Fruit fly (Drosophila melanogaster) whole organism, embryonic: ENCODE results near the gene Pvr.
A peak's percentile ranks its signal among the peaks of the same experiment; 100 is the strongest.

Source experiments
- CG10543 ChIP-seq: fragments of 200-800 bp; sonication (Bioruptor generic); optimal IDR thresholded peaks from 3 replicates; lab custom pipeline; 2017; ENCODE audit warnings: missing biosample characterization, mild to moderate bottlenecking, missing genetic modification characterization, moderate library complexity
- CG12155 ChIP-seq: fragments of 200-800 bp; sonication (Bioruptor generic); optimal IDR thresholded peaks from 3 replicates; lab custom pipeline; 2016; ENCODE audit warnings: missing biosample characterization, missing genetic modification characterization
- CG12942 ChIP-seq: fragments of 200-800 bp; sonication (Bioruptor generic); optimal IDR thresholded peaks from 3 replicates; lab custom pipeline; 2016; ENCODE audit warnings: missing biosample characterization, missing genetic modification characterization
- CG15011 ChIP-seq: fragments of 200-800 bp; sonication (Bioruptor generic); optimal IDR thresholded peaks from 3 replicates; lab custom pipeline; 2018; ENCODE audit warnings: missing biosample characterization, mild to moderate bottlenecking, missing genetic modification characterization
- CG1647 ChIP-seq: fragments of 200-800 bp; sonication (Bioruptor generic); optimal IDR thresholded peaks from 3 replicates; lab custom pipeline; 2016; ENCODE audit warnings: missing biosample characterization, missing genetic modification characterization
- CG17328 ChIP-seq: fragments of 200-800 bp; sonication (Bioruptor generic); IDR thresholded peaks from 2 replicates; pipeline ENCODE4 v1.3.6; 2022; ENCODE audit warnings: missing biosample characterization, missing genetic modification characterization
- CG17829 ChIP-seq: fragments of 200-800 bp; optimal IDR thresholded peaks from 2 replicates; lab custom pipeline; 2019; ENCODE audit warnings: missing biosample characterization, mild to moderate bottlenecking, missing genetic modification characterization, moderate library complexity
- CG18599 ChIP-seq: fragments of 200-800 bp; sonication (Bioruptor generic); optimal IDR thresholded peaks from 3 replicates; lab custom pipeline; 2017; ENCODE audit warnings: missing biosample characterization, missing genetic modification characterization, mild to moderate bottlenecking, moderate library complexity, missing genetic modification reagents
- CG18619 ChIP-seq: fragments of 200-800 bp; sonication (Bioruptor generic); optimal IDR thresholded peaks from 3 replicates; lab custom pipeline; 2017; ENCODE audit warnings: missing biosample characterization, mild to moderate bottlenecking, missing genetic modification characterization
- CG31441 ChIP-seq: fragments of 200-800 bp; sonication (Bioruptor generic); IDR thresholded peaks from 2 replicates; pipeline ENCODE4 v1.3.6; 2022; ENCODE audit warnings: missing biosample characterization, missing genetic modification characterization
- CG3281 ChIP-seq: fragments of 200-800 bp; sonication (Bioruptor generic); optimal IDR thresholded peaks from 3 replicates; lab custom pipeline; 2017; ENCODE audit warnings: missing biosample characterization, mild to moderate bottlenecking, missing genetic modification characterization
- CG34376 ChIP-seq: fragments of 200-800 bp; sonication (Bioruptor generic); optimal IDR thresholded peaks from 2 replicates; lab custom pipeline; 2018; ENCODE audit warnings: missing biosample characterization, mild to moderate bottlenecking, missing genetic modification characterization
- CG34422 ChIP-seq: fragments of 200-800 bp; sonication (Bioruptor generic); IDR thresholded peaks from 3 replicates; pipeline ENCODE4 v1.3.6; 2022; ENCODE audit warnings: missing biosample characterization, missing genetic modification characterization
- CG3995 ChIP-seq: fragments of 200-800 bp; sonication (Bioruptor generic); optimal IDR thresholded peaks from 3 replicates; lab custom pipeline; 2016; ENCODE audit warnings: missing biosample characterization, missing genetic modification characterization
- CG4282 ChIP-seq: fragments of 200-800 bp; sonication (Bioruptor generic); optimal IDR thresholded peaks from 2 replicates; lab custom pipeline; 2016; ENCODE audit warnings: missing biosample characterization, missing genetic modification characterization
- CG4360 ChIP-seq: fragments of 200-800 bp; sonication (Bioruptor generic); IDR thresholded peaks from 2 replicates; pipeline ENCODE4 v1.3.6; 2022; ENCODE audit warnings: missing biosample characterization, missing genetic modification characterization
- CG5245 ChIP-seq: fragments of 200-800 bp; sonication (Bioruptor generic); optimal IDR thresholded peaks from 3 replicates; lab custom pipeline; 2016; ENCODE audit warnings: missing biosample characterization, missing genetic modification characterization
- CG6683 ChIP-seq: fragments of 200-800 bp; sonication (Bioruptor generic); optimal IDR thresholded peaks from 2 replicates; lab custom pipeline; 2017; ENCODE audit warnings: missing biosample characterization, mild to moderate bottlenecking, missing genetic modification characterization, missing genetic modification reagents
- CG6791 ChIP-seq: fragments of 200-800 bp; sonication (Bioruptor generic); IDR thresholded peaks from 3 replicates; pipeline ENCODE4 v1.3.6; 2022; ENCODE audit warnings: missing biosample characterization, missing genetic modification characterization; ENCODE audit not compliant: partially characterized antibody
- CG6854 ChIP-seq: fragments of 200-800 bp; sonication (Bioruptor generic); optimal IDR thresholded peaks from 3 replicates; lab custom pipeline; 2017; ENCODE audit warnings: missing biosample characterization, mild to moderate bottlenecking, missing genetic modification characterization
- CG8359 ChIP-seq: fragments of 200-800 bp; sonication (Bioruptor generic); optimal IDR thresholded peaks from 2 replicates; lab custom pipeline; 2017; ENCODE audit warnings: missing biosample characterization, mild to moderate bottlenecking, missing genetic modification characterization, borderline replicate concordance
- Camta ChIP-seq: fragments of 200-800 bp; sonication (Bioruptor generic); optimal IDR thresholded peaks from 2 replicates; lab custom pipeline; 2016; ENCODE audit warnings: missing biosample characterization, missing genetic modification characterization
- Eip74EF ChIP-seq, 2 experiments: fragments of 200-800 bp in 1 of 2; fragments of >200 bp in 1 of 2; sonication (Bioruptor generic) in 1 of 2; optimal IDR thresholded peaks; 2 replicates each; lab custom pipeline; 2017 to 2019; ENCODE audit warnings: missing biosample characterization in 2 of 2, missing genetic modification characterization in 2 of 2, mild to moderate bottlenecking in 1 of 2, moderate library complexity in 1 of 2
- Hand ChIP-seq: fragments of 200-800 bp; sonication (Bioruptor generic); optimal IDR thresholded peaks from 2 replicates; lab custom pipeline; 2017; ENCODE audit warnings: mild to moderate bottlenecking, missing biosample characterization, missing genetic modification reagents, missing genetic modification characterization
- Hey ChIP-seq: fragments of 200-800 bp; sonication (Bioruptor generic); optimal IDR thresholded peaks from 3 replicates; lab custom pipeline; 2018; ENCODE audit warnings: missing biosample characterization, mild to moderate bottlenecking, missing genetic modification characterization
- Hr78 ChIP-seq, 2 experiments: fragments of 200-800 bp in 1 of 2; fragments of >200 bp in 1 of 2; sonication (Bioruptor generic) in 1 of 2; optimal IDR thresholded peaks; 2 replicates each; lab custom pipeline; 2017 to 2019; ENCODE audit warnings: missing biosample characterization in 2 of 2, missing genetic modification characterization in 2 of 2, mild to moderate bottlenecking in 1 of 2, moderate library complexity in 1 of 2
- Nf-YA ChIP-seq: fragments of 200-800 bp; sonication (Bioruptor generic); IDR thresholded peaks from 2 replicates; pipeline ENCODE4 v1.3.6; 2022; ENCODE audit warnings: missing biosample characterization, missing genetic modification characterization
- Pdp1 ChIP-seq, 2 experiments: fragments of 200-800 bp; sonication (Bioruptor generic); optimal IDR thresholded peaks; 3 replicates each; lab custom pipeline; 2016; ENCODE audit warnings: missing biosample characterization in 2 of 2, missing genetic modification characterization in 2 of 2, mild to moderate bottlenecking in 1 of 2, moderate library complexity in 1 of 2
- Ptx1 ChIP-seq: fragments of 200-800 bp; sonication (Bioruptor generic); IDR thresholded peaks from 2 replicates; pipeline ENCODE4 v1.3.6; 2022; ENCODE audit warnings: missing biosample characterization, missing genetic modification characterization
- corto ChIP-seq: fragments of 200-800 bp; sonication (Bioruptor generic); optimal IDR thresholded peaks from 2 replicates; lab custom pipeline; 2016; ENCODE audit warnings: missing biosample characterization, mild to moderate bottlenecking, missing genetic modification characterization, moderate library complexity
- dmrt99B ChIP-seq: fragments of 200-800 bp; sonication (Bioruptor generic); optimal IDR thresholded peaks from 2 replicates; lab custom pipeline; 2018; ENCODE audit warnings: missing biosample characterization, mild to moderate bottlenecking, missing genetic modification characterization, moderate library complexity
- exex ChIP-seq: fragments of 200-800 bp; sonication (Bioruptor generic); optimal IDR thresholded peaks from 4 replicates; lab custom pipeline; 2018; ENCODE audit warnings: missing biosample characterization, mild to moderate bottlenecking, missing genetic modification characterization, moderate library complexity
- gro ChIP-seq: fragments of 200-800 bp; sonication (Bioruptor generic); optimal IDR thresholded peaks from 2 replicates; lab custom pipeline; 2016; ENCODE audit warnings: missing biosample characterization, missing genetic modification characterization
- jumu ChIP-seq: fragments of 200-800 bp; sonication (Bioruptor generic); optimal IDR thresholded peaks from 3 replicates; lab custom pipeline; 2016; ENCODE audit warnings: missing biosample characterization, missing genetic modification characterization
- kah ChIP-seq: fragments of 200-800 bp; sonication (Bioruptor generic); optimal IDR thresholded peaks from 2 replicates; lab custom pipeline; 2018; ENCODE audit warnings: missing biosample characterization, mild to moderate bottlenecking, missing genetic modification characterization
- lbe ChIP-seq: fragments of 200-800 bp; sonication (Bioruptor generic); optimal IDR thresholded peaks from 2 replicates; lab custom pipeline; 2016; ENCODE audit warnings: missing biosample characterization, mild to moderate bottlenecking, missing genetic modification characterization
- mam ChIP-seq: fragments of 200-800 bp; sonication (Bioruptor generic); optimal IDR thresholded peaks from 3 replicates; lab custom pipeline; 2016; ENCODE audit warnings: missing biosample characterization, missing genetic modification characterization
- prd ChIP-seq, 3 experiments: fragments of >200 bp in 2 of 3; fragments of 200-800 bp in 1 of 3; sonication (Bioruptor generic) in 1 of 3; optimal IDR thresholded peaks in 2 of 3; IDR thresholded peaks in 1 of 3; 2 replicates in 2 of 3; 3 replicates in 1 of 3; pipeline versions ENCODE4 v1.3.6 to Lab custom; 2017 to 2022; ENCODE audit warnings: missing biosample characterization in 1 of 3, missing genetic modification characterization in 1 of 3
- pros ChIP-seq: fragments of 200-800 bp; sonication (Bioruptor generic); optimal IDR thresholded peaks from 3 replicates; lab custom pipeline; 2019; ENCODE audit warnings: missing biosample characterization, mild to moderate bottlenecking, missing genetic modification characterization, moderate library complexity
- ro ChIP-seq: fragments of 200-800 bp; sonication (Bioruptor generic); IDR thresholded peaks from 2 replicates; pipeline ENCODE4 v1.3.6; 2022; ENCODE audit warnings: missing biosample characterization, missing genetic modification characterization
- sd ChIP-seq: fragments of 200-800 bp; sonication (Bioruptor generic); optimal IDR thresholded peaks from 3 replicates; lab custom pipeline; 2018; ENCODE audit warnings: missing biosample characterization, mild to moderate bottlenecking, missing genetic modification characterization, moderate library complexity
- sens ChIP-seq: fragments of 200-800 bp; sonication (Bioruptor generic); peaks from one replicate; lab custom pipeline; 2016; ENCODE audit warnings: missing biosample characterization, missing genetic modification characterization
- sens-2 ChIP-seq: fragments of 200-800 bp; sonication (Bioruptor generic); IDR thresholded peaks from 2 replicates; pipeline ENCODE4 v1.3.6; 2022; ENCODE audit warnings: missing biosample characterization, missing genetic modification characterization
- seq ChIP-seq: fragments of 200-800 bp; sonication (Bioruptor generic); IDR thresholded peaks from 2 replicates; pipeline ENCODE4 v1.3.6; 2022; ENCODE audit warnings: missing biosample characterization, missing genetic modification characterization
- sisA ChIP-seq: fragments of 200-800 bp; sonication (Bioruptor generic); IDR thresholded peaks from 2 replicates; pipeline ENCODE4 v1.3.6; 2022; ENCODE audit warnings: missing biosample characterization, missing genetic modification characterization
- tll ChIP-seq, 2 experiments: fragments of 200-800 bp in 1 of 2; fragments of >200 bp in 1 of 2; sonication (Bioruptor generic) in 1 of 2; optimal IDR thresholded peaks; 2 replicates each; lab custom pipeline; 2017 to 2019; ENCODE audit warnings: missing biosample characterization in 2 of 2, missing genetic modification characterization in 2 of 2, mild to moderate bottlenecking in 1 of 2, moderate library complexity in 1 of 2
- toy ChIP-seq: fragments of 200-800 bp; sonication (Bioruptor generic); IDR thresholded peaks from 2 replicates; pipeline ENCODE4 v1.3.6; 2022; ENCODE audit warnings: missing biosample characterization, missing genetic modification characterization

Gene Pvr

DNA sequence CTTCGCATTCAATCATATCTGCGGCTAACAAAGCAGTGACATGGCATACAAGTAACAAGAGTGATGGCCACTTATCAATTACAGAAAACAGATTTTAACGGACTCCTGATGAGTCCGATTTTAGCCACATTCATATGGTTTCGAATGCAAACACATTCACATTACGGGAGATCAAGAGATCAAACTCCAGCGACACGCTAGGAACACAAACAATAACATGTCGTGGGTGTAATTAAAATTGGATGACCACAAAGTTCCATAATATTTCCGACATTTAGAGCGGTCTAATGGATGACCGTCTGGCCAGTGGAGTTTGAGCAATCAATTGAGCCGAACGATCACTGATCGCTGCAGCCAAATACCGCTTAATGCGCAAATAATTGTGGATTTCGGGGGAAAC is 2.5 kb upstream of the Pvr start, which contains the start of gene CG14277:
Gene CG14277 (plus strand): TSS at position 301 of the 400 bp plus-strand sequence.
- no peak for TF ChIP-seq toy (GFP tag; lab: Robert Waterston, UW)
- no peak for TF ChIP-seq mam (GFP tag; lab: Kevin White, UChicago)
- TF ChIP-seq jumu (GFP tag; lab: Kevin White, UChicago): no peak
- no peak for TF ChIP-seq CG6854 (GFP tag; lab: Kevin White, UChicago)
- TF ChIP-seq CG3995 (GFP tag; lab: Kevin White, UChicago): no peak
- no peak for TF ChIP-seq sens (GFP tag; lab: Kevin White, UChicago)
- TF ChIP-seq CG34422: no peak
- no peak for TF ChIP-seq CG18619 (GFP tag; lab: Kevin White, UChicago)
- TF ChIP-seq prd (optimal IDR thresholded peaks at IDR 0.05; lab: Kevin White, UChicago): no peak
- no peak for TF ChIP-seq prd (GFP tag; IDR thresholded peaks at IDR 0.05; lab: Robert Waterston, UW)
- no peak for TF ChIP-seq Ptx1 (GFP tag; lab: Robert Waterston, UW)
- no peak for TF ChIP-seq tll (GFP tag; optimal IDR thresholded peaks at IDR 0.05; lab: Kevin White, UChicago)
- no peak for TF ChIP-seq CG6683 (GFP tag; lab: Kevin White, UChicago)
- no peak for TF ChIP-seq CG4282 (GFP tag; lab: Kevin White, UChicago)
- no peak for TF ChIP-seq sisA (GFP tag; lab: Robert Waterston, UW)
- TF ChIP-seq Eip74EF (GFP tag; optimal IDR thresholded peaks at IDR 0.05; lab: Kevin White, UChicago): no peak
- TF ChIP-seq Hand (GFP tag; lab: Kevin White, UChicago): no peak
- no peak for TF ChIP-seq seq
- TF ChIP-seq CG1647: no peak

DNA sequence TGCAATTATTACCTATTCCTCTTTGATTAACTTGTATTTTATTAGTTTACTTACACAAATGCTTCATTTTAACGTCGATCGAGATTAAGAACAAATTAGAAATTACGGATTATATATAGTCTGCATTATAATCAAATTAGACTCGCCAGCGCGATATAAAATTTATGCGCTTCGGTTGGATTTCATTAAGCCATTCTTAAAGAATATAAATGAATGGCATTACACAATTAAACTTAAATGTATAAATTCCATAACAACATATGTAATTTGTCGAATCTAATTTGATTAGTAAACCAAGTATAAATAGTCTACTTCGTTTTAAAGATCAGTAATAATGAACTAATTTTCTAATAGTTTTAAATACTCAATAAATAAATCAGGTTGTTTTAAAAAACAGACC is 2.0 kb upstream of the Pvr start, which contains the start of gene Spn28F:
Gene Spn28F (minus strand): TSS at position 101 of the 400 bp plus-strand sequence.
- TF ChIP-seq ro (GFP tag; lab: Robert Waterston, UW) (no peak), corto (no peak), sisA (GFP tag; lab: Robert Waterston, UW) (no peak), CG6791 (no peak), gro (GFP tag; lab: Kevin White, UChicago) (no peak), CG5245 (GFP tag; lab: Kevin White, UChicago) (no peak), pros (GFP tag; lab: Kevin White, UChicago) (no peak), CG15011 (no peak), CG12942 (GFP tag; lab: Kevin White, UChicago) (no peak), lbe (GFP tag; lab: Kevin White, UChicago) (no peak), sens-2 (GFP tag; lab: Robert Waterston, UW) (no peak), CG12155 (GFP tag; lab: Kevin White, UChicago) (no peak), dmrt99B (tag; lab: Kevin White, UChicago) (no peak), CG17829 (tag; lab: Kevin White, UChicago) (no peak), CG34422 (no peak), Nf-YA (GFP tag; lab: Robert Waterston, UW) (no peak)

DNA sequence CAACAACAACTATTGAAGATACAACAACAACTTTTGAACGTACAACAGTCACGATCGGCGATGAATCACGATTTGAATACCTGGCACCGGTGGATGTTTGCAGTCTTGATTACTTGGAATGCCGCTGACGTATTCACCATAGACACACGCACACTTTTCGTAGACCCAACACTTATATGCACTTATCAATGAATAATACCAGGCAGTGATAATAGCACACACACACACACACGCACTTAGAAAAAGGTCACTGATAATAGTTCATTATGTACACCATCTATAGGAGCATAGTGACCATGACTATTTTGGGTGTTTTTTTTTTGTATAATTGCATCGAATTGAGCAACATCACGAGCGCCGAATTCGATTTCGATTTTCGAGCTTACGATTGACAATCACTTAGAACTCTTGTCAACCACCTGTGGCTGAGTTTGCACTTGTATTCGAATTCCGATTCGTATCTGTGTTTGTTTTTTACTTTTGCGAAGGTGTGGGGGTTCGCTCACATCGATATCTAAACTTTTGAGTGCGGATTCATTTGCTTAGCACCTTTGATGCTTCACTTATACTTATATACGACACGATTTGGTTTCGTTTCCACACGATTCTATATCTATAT is 537 bp downstream of the Pvr start:
- TF ChIP-seq Hey (peak; percentile 41), CG3281 (GFP tag; lab: Kevin White, UChicago) (peak; percentile 5), CG10543 (GFP tag; lab: Kevin White, UChicago) (no peak), CG31441 (no peak), CG8359 (GFP tag; lab: Kevin White, UChicago) (peak; percentile 9), Pdp1 (GFP tag; optimal IDR thresholded peaks at IDR 0.05; lab: Kevin White, UChicago) (peak in 1 of 2 experiments; percentile 73), CG17328 (GFP tag; lab: Robert Waterston, UW) (no peak), kah (GFP tag; lab: Kevin White, UChicago) (peak; percentile 88), exex (tag; lab: Kevin White, UChicago) (peak; percentile 55), CG18599 (GFP tag; lab: Kevin White, UChicago) (peak; percentile 34), CG4360 (GFP tag; lab: Robert Waterston, UW) (peak; percentile 72), Hr78 (GFP tag; optimal IDR thresholded peaks at IDR 0.05; lab: Kevin White, UChicago) (peak in 1 of 2 experiments; percentile 90), Camta (GFP tag; lab: Kevin White, UChicago) (no peak), sd (tag; lab: Kevin White, UChicago) (peak; percentile 96), CG34376 (GFP tag; lab: Kevin White, UChicago) (peak; percentile 42)
